Fruit fly (Drosophila melanogaster) whole organism, embryonic: ENCODE measurements around the gene Cnep1r2.
A peak's percentile ranks its signal among the peaks of the same experiment; 100 is the strongest.

Source experiments
- Atf3 ChIP-seq: fragments of 200-800 bp; sonication (Bioruptor generic); optimal IDR thresholded peaks from 3 replicates; lab custom pipeline; 2016; ENCODE audit warnings: missing biosample characterization, missing genetic modification characterization
- Bgb ChIP-seq: fragments of 200-800 bp; sonication (Bioruptor generic); IDR thresholded peaks from 2 replicates; pipeline ENCODE4 v1.3.6; 2022; ENCODE audit warnings: missing biosample characterization, missing genetic modification characterization; ENCODE audit not compliant: partially characterized antibody
- CG11560 ChIP-seq: fragments of 200-800 bp; sonication (Bioruptor generic); IDR thresholded peaks from 3 replicates; pipeline ENCODE4 v1.3.6; 2022; ENCODE audit warnings: missing biosample characterization, missing genetic modification characterization
- CG11696 ChIP-seq: fragments of 200-800 bp; sonication (Bioruptor generic); IDR thresholded peaks from 2 replicates; pipeline ENCODE4 v1.3.6; 2022; ENCODE audit warnings: missing biosample characterization, missing genetic modification characterization
- CG12071 ChIP-seq: fragments of 200-800 bp; sonication (Bioruptor generic); optimal IDR thresholded peaks from 3 replicates; lab custom pipeline; 2018; ENCODE audit warnings: missing biosample characterization, mild to moderate bottlenecking, missing genetic modification characterization
- CG1233 ChIP-seq: fragments of 200-800 bp; sonication (Bioruptor generic); optimal IDR thresholded peaks from 4 replicates; lab custom pipeline; 2018; ENCODE audit warnings: missing biosample characterization, mild to moderate bottlenecking, missing genetic modification characterization
- CG12659 ChIP-seq: fragments of 200-800 bp; sonication (Bioruptor generic); optimal IDR thresholded peaks from 3 replicates; lab custom pipeline; 2017; ENCODE audit warnings: mild to moderate bottlenecking, missing biosample characterization, missing genetic modification reagents, missing genetic modification characterization
- CG15479 ChIP-seq: fragments of 200-800 bp; sonication (Bioruptor generic); optimal IDR thresholded peaks from 3 replicates; lab custom pipeline; 2019; ENCODE audit warnings: missing biosample characterization, mild to moderate bottlenecking, missing genetic modification characterization, moderate library complexity
- CG1603 ChIP-seq: fragments of 200-800 bp; sonication (Bioruptor generic); optimal IDR thresholded peaks from 2 replicates; lab custom pipeline; 2019; ENCODE audit warnings: missing biosample characterization, mild to moderate bottlenecking, missing genetic modification characterization, moderate library complexity
- CG17361 ChIP-seq: fragments of 200-800 bp; sonication (Bioruptor generic); IDR thresholded peaks from 3 replicates; pipeline ENCODE4 v1.3.6; 2022; ENCODE audit warnings: missing biosample characterization, missing genetic modification characterization
- CG17802 ChIP-seq: fragments of 200-800 bp; sonication (Bioruptor generic); optimal IDR thresholded peaks from 2 replicates; lab custom pipeline; 2018; ENCODE audit warnings: missing biosample characterization, mild to moderate bottlenecking, missing genetic modification characterization, moderate library complexity
- CG2712 ChIP-seq: fragments of 200-800 bp; optimal IDR thresholded peaks from 3 replicates; lab custom pipeline; 2019; ENCODE audit warnings: missing biosample characterization, mild to moderate bottlenecking, missing genetic modification characterization, moderate library complexity
- CG31224 ChIP-seq: fragments of 200-800 bp; sonication (Bioruptor generic); IDR thresholded peaks from 2 replicates; pipeline ENCODE4 v1.3.6; 2022; ENCODE audit warnings: missing biosample characterization, missing genetic modification characterization
- CG43689 ChIP-seq: fragments of 200-800 bp; sonication (Bioruptor generic); IDR thresholded peaks from 2 replicates; pipeline ENCODE4 v1.3.6; 2022; ENCODE audit warnings: missing biosample characterization, missing genetic modification characterization
- CG6791 ChIP-seq: fragments of 200-800 bp; sonication (Bioruptor generic); IDR thresholded peaks from 3 replicates; pipeline ENCODE4 v1.3.6; 2022; ENCODE audit warnings: missing biosample characterization, missing genetic modification characterization; ENCODE audit not compliant: partially characterized antibody
- CG8290 ChIP-seq, 3 experiments: fragments of 200-800 bp; sonication (Bioruptor generic); optimal IDR thresholded peaks; 2 replicates each; lab custom pipeline; 2016 to 2019; ENCODE audit warnings: missing biosample characterization in 3 of 3, missing genetic modification characterization in 3 of 3, mild to moderate bottlenecking in 2 of 3, moderate library complexity in 1 of 3
- CTCF ChIP-seq: fragments of 200-800 bp; sonication (Bioruptor generic); optimal IDR thresholded peaks from 2 replicates; lab custom pipeline; 2017; ENCODE audit warnings: missing biosample characterization, mild to moderate bottlenecking, missing genetic modification characterization, moderate library complexity
- D19B ChIP-seq: fragments of 200-800 bp; sonication (Bioruptor generic); optimal IDR thresholded peaks from 2 replicates; lab custom pipeline; 2017; ENCODE audit warnings: missing biosample characterization, mild to moderate bottlenecking, missing genetic modification characterization
- Dref ChIP-seq: fragments of 200-800 bp; sonication (Bioruptor generic); IDR thresholded peaks from 2 replicates; pipeline ENCODE4 v1.3.6; 2022; ENCODE audit warnings: missing biosample characterization, missing genetic modification characterization
- Ets65A ChIP-seq: fragments of 200-800 bp; sonication (Bioruptor generic); peaks from one replicate; lab custom pipeline; 2016; ENCODE audit warnings: missing biosample characterization, missing genetic modification characterization
- HHEX ChIP-seq: fragments of 200-800 bp; sonication (Bioruptor generic); optimal IDR thresholded peaks from 3 replicates; lab custom pipeline; 2017; ENCODE audit warnings: missing biosample characterization, mild to moderate bottlenecking, missing genetic modification characterization, missing genetic modification reagents
- Neu2 ChIP-seq: fragments of 200-800 bp; sonication (Bioruptor generic); optimal IDR thresholded peaks from 3 replicates; lab custom pipeline; 2016; ENCODE audit warnings: missing biosample characterization, missing genetic modification characterization, borderline replicate concordance
- Nf-YA ChIP-seq: fragments of 200-800 bp; sonication (Bioruptor generic); IDR thresholded peaks from 2 replicates; pipeline ENCODE4 v1.3.6; 2022; ENCODE audit warnings: missing biosample characterization, missing genetic modification characterization
- Opbp ChIP-seq: fragments of 200-800 bp; sonication (Bioruptor generic); IDR thresholded peaks from 3 replicates; pipeline ENCODE4 v1.3.6; 2022; ENCODE audit warnings: missing biosample characterization, missing genetic modification characterization; ENCODE audit not compliant: partially characterized antibody
- Trl ChIP-seq, 3 experiments: fragments of >200 bp in 2 of 3; fragments of 200-800 bp in 1 of 3; sonication (Bioruptor generic) in 1 of 3; optimal IDR thresholded peaks; 2 replicates in 1 of 3; 3 replicates in 2 of 3; lab custom pipeline; 2016 to 2017; ENCODE audit warnings: missing biosample characterization in 1 of 3, missing genetic modification characterization in 1 of 3
- ab ChIP-seq: fragments of 200-800 bp; sonication (Bioruptor generic); optimal IDR thresholded peaks from 2 replicates; lab custom pipeline; 2016; ENCODE audit warnings: missing biosample characterization, missing genetic modification characterization
- ato ChIP-seq: fragments of 200-800 bp; sonication (Bioruptor generic); IDR thresholded peaks from 2 replicates; pipeline ENCODE4 v1.3.6; 2022; ENCODE audit warnings: missing biosample characterization, missing genetic modification characterization; ENCODE audit not compliant: partially characterized antibody
- bowl ChIP-seq: fragments of 200-800 bp; sonication (Bioruptor generic); IDR thresholded peaks from 2 replicates; pipeline ENCODE4 v1.3.6; 2022; ENCODE audit warnings: missing biosample characterization, missing genetic modification characterization
- chinmo ChIP-seq: fragments of 200-800 bp; sonication (Bioruptor generic); IDR thresholded peaks from 4 replicates; pipeline ENCODE4 v1.3.6; 2022; ENCODE audit warnings: missing biosample characterization, missing genetic modification characterization; ENCODE audit not compliant: partially characterized antibody
- crol ChIP-seq: fragments of 200-800 bp; sonication (Bioruptor generic); IDR thresholded peaks from 2 replicates; pipeline ENCODE4 v1.3.6; 2022; ENCODE audit warnings: missing biosample characterization, missing genetic modification characterization
- cwo ChIP-seq: fragments of 200-800 bp; sonication (Bioruptor generic); optimal IDR thresholded peaks from 3 replicates; lab custom pipeline; 2017; ENCODE audit warnings: missing biosample characterization, missing genetic modification characterization, mild to moderate bottlenecking, moderate library complexity, missing genetic modification reagents
- dm ChIP-seq: fragments of 200-800 bp; sonication (Bioruptor generic); optimal IDR thresholded peaks from 3 replicates; lab custom pipeline; 2016; ENCODE audit warnings: missing biosample characterization, missing genetic modification characterization
- fu2 ChIP-seq: fragments of 200-800 bp; sonication (Bioruptor generic); optimal IDR thresholded peaks from 2 replicates; lab custom pipeline; 2016; ENCODE audit warnings: missing biosample characterization, missing genetic modification characterization
- kay ChIP-seq: fragments of 200-800 bp; sonication (Bioruptor generic); optimal IDR thresholded peaks from 2 replicates; lab custom pipeline; 2016; ENCODE audit warnings: missing biosample characterization, missing genetic modification characterization
- lab ChIP-seq: fragments of 200-800 bp; sonication (Bioruptor generic); optimal IDR thresholded peaks from 3 replicates; lab custom pipeline; 2017; ENCODE audit warnings: missing biosample characterization, missing genetic modification characterization, mild to moderate bottlenecking, moderate library complexity, missing genetic modification reagents
- lola ChIP-seq, 3 experiments: fragments of >200 bp in 2 of 3; fragments of 200-800 bp in 1 of 3; sonication (Bioruptor generic) in 1 of 3; optimal IDR thresholded peaks; 2 replicates each; lab custom pipeline; 2017 to 2019; ENCODE audit warnings: missing biosample characterization in 3 of 3, missing genetic modification characterization in 3 of 3, mild to moderate bottlenecking in 1 of 3, moderate library complexity in 1 of 3
- p53 ChIP-seq: fragments of 200-800 bp; sonication (Bioruptor generic); optimal IDR thresholded peaks from 2 replicates; lab custom pipeline; 2016; ENCODE audit warnings: missing biosample characterization, missing genetic modification characterization
- psq ChIP-seq: fragments of 200-800 bp; sonication (Bioruptor generic); optimal IDR thresholded peaks from 2 replicates; lab custom pipeline; 2017; ENCODE audit warnings: missing biosample characterization, missing genetic modification characterization
- ranshi ChIP-seq: fragments of 200-800 bp; sonication (Bioruptor generic); IDR thresholded peaks from 2 replicates; pipeline ENCODE4 v1.3.6; 2022; ENCODE audit warnings: missing biosample characterization, missing genetic modification characterization
- slp2 ChIP-seq: fragments of 200-800 bp; sonication (Bioruptor generic); optimal IDR thresholded peaks from 2 replicates; lab custom pipeline; 2016; ENCODE audit warnings: missing biosample characterization, missing genetic modification characterization
- sqz ChIP-seq: fragments of 200-800 bp; sonication (Bioruptor generic); optimal IDR thresholded peaks from 3 replicates; lab custom pipeline; 2018; ENCODE audit warnings: missing biosample characterization, mild to moderate bottlenecking, missing genetic modification characterization
- sug ChIP-seq: fragments of 200-800 bp; optimal IDR thresholded peaks from 2 replicates; lab custom pipeline; 2019; ENCODE audit warnings: missing biosample characterization, mild to moderate bottlenecking, missing genetic modification characterization, moderate library complexity
- tin ChIP-seq: fragments of 200-800 bp; sonication (Bioruptor generic); optimal IDR thresholded peaks from 3 replicates; lab custom pipeline; 2016; ENCODE audit warnings: missing biosample characterization, missing genetic modification characterization
- zfh1 ChIP-seq: fragments of 200-800 bp; sonication (Bioruptor generic); IDR thresholded peaks from 3 replicates; pipeline ENCODE4 v1.3.6; 2022; ENCODE audit warnings: missing biosample characterization, missing genetic modification characterization

Cnep1r2 gene

DNA sequence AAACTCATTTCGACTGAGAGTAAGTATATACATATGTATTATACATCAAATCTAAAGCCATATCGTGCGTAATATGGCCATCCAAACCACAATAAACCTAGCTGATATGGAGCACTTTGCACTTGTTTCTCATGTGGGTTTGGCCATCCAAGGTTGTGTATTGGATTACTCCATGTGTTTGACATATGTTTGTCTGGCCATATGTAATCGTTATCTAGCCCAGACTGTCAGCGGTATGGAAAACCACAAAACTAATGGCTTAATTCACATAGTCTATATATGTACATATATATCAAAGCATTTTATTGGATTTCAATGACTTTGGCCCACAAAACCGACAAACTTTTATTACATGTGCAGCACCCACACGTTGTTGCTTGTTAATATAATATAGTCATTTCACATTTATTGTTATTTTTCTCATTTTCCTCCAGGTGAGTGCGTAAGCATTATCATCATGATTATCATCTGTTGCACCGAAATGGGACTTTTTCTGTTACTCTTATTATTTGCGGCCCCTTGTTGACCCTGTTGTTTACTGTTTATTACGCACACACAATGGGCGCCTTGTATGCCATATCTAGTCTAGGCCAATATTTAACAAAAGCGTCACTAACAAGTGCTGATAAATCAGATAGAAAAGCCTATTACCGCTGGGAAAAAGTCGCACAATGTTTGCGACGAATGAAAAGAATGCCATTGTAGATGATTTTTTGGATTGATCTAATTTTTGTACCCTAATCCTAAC lies 18.7 kb downstream of the Cnep1r2 start (continued):
- no peak for TF ChIP-seq tin (GFP tag; lab: Kevin White, UChicago)
- TF ChIP-seq slp2: no peak
- TF ChIP-seq dm: no peak
- no peak for TF ChIP-seq Dref (GFP tag; lab: Robert Waterston, UW)
- no peak for TF ChIP-seq CG17802
- TF ChIP-seq CG11696: peak; percentile 39; the same call in 1 of the 2 replicates
- TF ChIP-seq CG12071 (GFP tag; lab: Kevin White, UChicago): peak; percentile 88
- peak; percentile 36 for TF ChIP-seq sqz
- TF ChIP-seq CG31224 (GFP tag; lab: Robert Waterston, UW): no peak
- TF ChIP-seq kay (GFP tag; lab: Kevin White, UChicago): peak; percentile 45
- no peak for TF ChIP-seq ab (GFP tag; lab: Kevin White, UChicago)
- no peak for TF ChIP-seq CG15479 (GFP tag; lab: Kevin White, UChicago)
- peak in 1 of 3 experiments; percentile 4 for TF ChIP-seq lola (GFP tag; optimal IDR thresholded peaks at IDR 0.05; lab: Kevin White, UChicago)

DNA sequence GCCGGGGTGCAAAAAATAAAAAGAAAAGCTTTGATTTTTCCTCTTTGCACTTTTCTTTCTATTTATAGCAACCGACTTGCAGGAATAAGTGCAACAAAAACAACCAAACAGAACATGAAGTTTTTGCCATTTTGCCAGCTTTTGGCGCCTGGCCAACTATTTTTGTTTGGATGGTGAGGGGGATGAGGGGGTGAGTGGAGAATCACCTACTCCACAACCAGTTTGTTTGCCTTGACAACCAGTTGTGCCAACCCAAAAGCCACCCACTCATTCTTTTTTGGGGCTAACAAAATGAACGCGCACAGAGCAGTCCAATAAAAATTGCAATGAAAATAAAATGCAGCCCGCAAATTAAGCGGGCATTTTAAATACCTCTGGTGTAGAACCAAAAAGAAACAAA lies 19.4 kb downstream of the Cnep1r2 start:
- TF ChIP-seq D19B (GFP tag; lab: Kevin White, UChicago) (no peak), psq (no peak), CG43689 (0 out of 2 replicates have a peak, but pooled peaks have one; percentile 9), Opbp (GFP tag; lab: Robert Waterston, UW) (no peak), lab (GFP tag; lab: Kevin White, UChicago) (no peak), CG11560 (tag; lab: Robert Waterston, UW) (no peak), Bgb (0 out of 2 replicates have a peak, but pooled peaks have one; percentile 14), crol (GFP tag; lab: Robert Waterston, UW) (peak; percentile 11; the same call in 1 of the 2 replicates), CG12659 (GFP tag; lab: Kevin White, UChicago) (no peak), CG1603 (tag; lab: Kevin White, UChicago) (no peak), Ets65A (peak; percentile 80)

DNA sequence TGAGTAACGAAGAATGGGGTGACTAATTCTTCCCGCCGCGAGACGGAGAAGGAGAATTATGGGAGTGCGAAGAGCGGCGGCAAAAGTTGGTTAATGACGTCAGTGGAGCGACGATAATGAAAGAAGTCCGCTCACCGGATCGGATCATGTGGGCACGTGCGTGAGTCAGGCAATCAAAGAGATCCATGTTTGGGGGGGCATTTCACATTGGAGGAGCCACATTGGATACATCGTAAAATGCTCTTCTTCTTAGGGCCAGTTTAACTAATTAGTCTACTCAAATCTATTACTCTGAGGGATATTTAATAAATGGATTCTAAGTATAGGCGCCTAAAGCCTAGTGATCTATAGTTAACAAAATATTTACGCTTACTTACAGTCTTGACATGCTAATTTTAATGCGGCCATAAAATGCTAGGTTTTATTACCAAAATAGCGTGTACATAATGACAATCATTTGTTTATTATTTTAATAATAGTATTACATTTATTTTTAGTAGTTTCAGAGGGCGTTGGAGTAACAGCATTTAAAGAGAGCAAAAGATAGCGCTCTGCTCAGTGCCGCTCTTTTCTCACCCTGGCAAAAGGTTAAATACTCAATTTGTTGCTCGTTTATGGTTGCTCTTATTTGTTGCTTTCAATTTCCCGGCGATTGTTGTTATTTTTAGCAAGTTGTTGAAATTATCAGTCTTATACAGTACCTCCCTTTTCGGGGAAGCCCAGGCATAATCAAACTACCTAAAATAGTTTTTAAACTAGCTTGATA lies 20.6 kb downstream of the Cnep1r2 start:
- peak; percentile 21 for TF ChIP-seq sug (tag; lab: Kevin White, UChicago)
- no peak for TF ChIP-seq CG6791
- 0 out of 4 replicates have a peak, but pooled peaks have one; percentile 43 for TF ChIP-seq chinmo (GFP tag; lab: Robert Waterston, UW)
- peak; percentile 68 for TF ChIP-seq cwo
- peak; percentile 56 to 73 for TF ChIP-seq Trl (optimal IDR thresholded peaks at IDR 0.05; lab: Kevin White, UChicago)
- TF ChIP-seq Trl (GFP tag; optimal IDR thresholded peaks at IDR 0.05; lab: Kevin White, UChicago): no peak
- TF ChIP-seq fu2 (GFP tag; lab: Kevin White, UChicago): no peak
- TF ChIP-seq CTCF (GFP tag; lab: Kevin White, UChicago): no peak

DNA sequence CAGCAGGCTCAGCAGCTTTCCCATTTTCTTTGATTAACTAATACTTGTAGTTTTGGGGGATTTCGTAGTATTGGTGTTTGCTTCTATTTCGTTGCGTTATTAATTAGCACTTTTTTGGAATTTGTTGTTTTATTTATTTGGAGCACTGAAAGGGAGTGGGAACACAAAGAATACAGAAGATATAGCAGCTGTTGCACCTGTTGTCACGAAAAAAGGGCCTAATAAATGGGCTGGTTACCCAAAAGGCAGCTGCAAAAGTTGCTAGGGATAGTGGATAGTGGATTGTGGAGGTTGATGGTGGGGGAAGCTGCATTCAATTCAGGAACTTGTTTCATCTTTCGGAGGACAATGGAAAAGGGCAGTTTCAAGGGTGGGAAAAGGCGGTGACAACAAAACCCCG lies 21.6 kb downstream of the Cnep1r2 start:
- TF ChIP-seq Nf-YA: 0 out of 2 replicates have a peak, but pooled peaks have one; percentile 11
- no peak for TF ChIP-seq Neu2 (GFP tag; lab: Kevin White, UChicago)
- TF ChIP-seq Atf3 (GFP tag; lab: Kevin White, UChicago): no peak
- no peak for TF ChIP-seq CG1233
- no peak for TF ChIP-seq bowl
- TF ChIP-seq zfh1 (GFP tag; lab: Robert Waterston, UW): peak; percentile 5; the same call in 1 of the 3 replicates
- no peak for TF ChIP-seq ato (GFP tag; lab: Robert Waterston, UW)
- 0 out of 2 replicates have a peak, but pooled peaks have one; percentile 10 for TF ChIP-seq ranshi (GFP tag; lab: Robert Waterston, UW)
- no peak for TF ChIP-seq CG2712 (tag; lab: Kevin White, UChicago)
- TF ChIP-seq CG17361 (GFP tag; lab: Robert Waterston, UW): 0 out of 3 replicates have a peak, but pooled peaks have one; percentile 7
- no peak for TF ChIP-seq CG11560 (tag; lab: Robert Waterston, UW)
- no peak for TF ChIP-seq p53
- TF ChIP-seq CG8290 (GFP tag; optimal IDR thresholded peaks at IDR 0.05; lab: Kevin White, UChicago): no peak
- TF ChIP-seq CG8290 (tag; optimal IDR thresholded peaks at IDR 0.05; lab: Kevin White, UChicago): no peak
- TF ChIP-seq HHEX (GFP tag; lab: Kevin White, UChicago): no peak
